Worm (Caenorhabditis elegans) whole organism, midembryonic: ENCODE data around the gene syp-2.

ENCODE experiments used
- flt-1 ChIP-seq: fragments of 200-800 bp; sonication (Bioruptor generic); IDR thresholded peaks from 2 replicates; pipeline ENCODE4 v1.3.6; 2022; ENCODE audit warnings: missing genetic modification characterization, missing compliant biosample characterization
- klf-2 ChIP-seq: fragments of 200-800 bp; sonication (Bioruptor generic); conservative IDR thresholded peaks from 2 replicates; pipeline ENCODE4 v1.3.6; 2022; ENCODE audit warnings: missing genetic modification reagents, missing genetic modification characterization, missing compliant biosample characterization

DNA sequence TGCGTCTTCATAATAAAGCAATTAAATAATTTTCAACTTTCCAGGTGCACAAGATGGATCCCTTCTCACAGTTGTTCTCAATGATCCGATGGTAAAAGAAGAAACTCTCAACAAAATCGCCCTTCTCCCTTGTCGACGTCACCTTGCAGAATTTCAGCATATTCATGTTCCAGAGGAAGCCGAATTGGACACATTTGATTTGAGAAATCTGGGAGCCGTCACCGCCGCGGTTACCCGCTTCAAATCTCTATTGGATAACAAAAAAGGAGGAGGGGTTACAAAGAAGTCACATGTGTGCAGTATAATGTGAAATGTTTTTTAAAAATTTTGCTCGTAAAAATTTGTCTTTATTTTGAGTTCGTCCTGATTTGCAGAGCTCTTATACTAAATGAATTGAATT, 33.6 kb upstream of the syp-2 start:
- TF ChIP-seq flt-1 = no peak
- no peak for TF ChIP-seq klf-2 (GFP tag; lab: Robert Waterston, UW)
